Fruit fly (Drosophila melanogaster): ENCODE results near the gene Gr28b.

The Gr28b gene

dm6 chr2L:7491902-7492301, 29.9 kb upstream of the Gr28b start (continued):
- peak; percentile 54; the same call in 1 of the 2 replicates for TF ChIP-seq HLH3B (GFP tag; IDR thresholded peaks at IDR 0.05)
- no peak for TF ChIP-seq CG7928 (GFP tag; optimal IDR thresholded peaks at IDR 0.05)
- TF ChIP-seq cwo (GFP tag; optimal IDR thresholded peaks at IDR 0.05) = peak; percentile 42
- peak; percentile 47 for TF ChIP-seq ind (GFP tag; optimal IDR thresholded peaks at IDR 0.05)
- peak in 1 of 2 experiments; percentile 73 for TF ChIP-seq Hr51 (GFP tag; optimal IDR thresholded peaks at IDR 0.05)
- no peak for TF ChIP-seq sc (optimal IDR thresholded peaks at IDR 0.05)
- no peak for TF ChIP-seq sc (GFP tag; optimal IDR thresholded peaks at IDR 0.05)
- TF ChIP-seq CG10209 (GFP tag; optimal IDR thresholded peaks at IDR 0.05) = peak; percentile 34
- peak; percentile 12 for TF ChIP-seq CG8281 (tag; optimal IDR thresholded peaks at IDR 0.05)
- no peak for TF ChIP-seq CG9817 (tag; optimal IDR thresholded peaks at IDR 0.05)
- TF ChIP-seq CG11560 (tag; IDR thresholded peaks at IDR 0.05) = 0 out of 3 replicates have a peak, but pooled peaks have one; percentile 27
- no peak for TF ChIP-seq Taf1 (GFP tag; IDR thresholded peaks at IDR 0.05)
- TF ChIP-seq sim (GFP tag; IDR thresholded peaks at IDR 0.05) = no peak
- TF ChIP-seq tgo (GFP tag; IDR thresholded peaks at IDR 0.05) = peak; percentile 57; the same call in 2 of the 3 replicates
- no peak for TF ChIP-seq CG16779 (GFP tag; IDR thresholded peaks at IDR 0.05)
- peak; percentile 24 for TF ChIP-seq CG14710 (tag; optimal IDR thresholded peaks at IDR 0.05)
- TF ChIP-seq CHES-1-like (GFP tag; optimal IDR thresholded peaks at IDR 0.05) = no peak
- peak; percentile 69 for TF ChIP-seq PHDP (tag; optimal IDR thresholded peaks at IDR 0.05)
- peak; percentile 67 for TF ChIP-seq tap (tag; optimal IDR thresholded peaks at IDR 0.05)
- TF ChIP-seq abd-A (tag; optimal IDR thresholded peaks at IDR 0.05) = no peak
- TF ChIP-seq lola (GFP tag; optimal IDR thresholded peaks at IDR 0.05) = peak in 1 of 3 experiments; percentile 16
- no peak for TF ChIP-seq Elba2 (GFP tag; optimal IDR thresholded peaks at IDR 0.05)
- peak; percentile 29 for TF ChIP-seq run (tag; optimal IDR thresholded peaks at IDR 0.05)
- TF ChIP-seq CG14050 (GFP tag; IDR thresholded peaks at IDR 0.05) = peak; percentile 30; the same call in 2 of the 3 replicates
- TF ChIP-seq Ptx1 (GFP tag; IDR thresholded peaks at IDR 0.05) = peak; percentile 69
- TF ChIP-seq odd (GFP tag; optimal IDR thresholded peaks at IDR 0.05) = peak; percentile 18
- TF ChIP-seq CG17328 (GFP tag; IDR thresholded peaks at IDR 0.05) = peak; percentile 56
- no peak for TF ChIP-seq Bdp1 (GFP tag; optimal IDR thresholded peaks at IDR 0.05)
- TF ChIP-seq CG7271 (tag; optimal IDR thresholded peaks at IDR 0.05) = peak; percentile 14
- TF ChIP-seq CG11247 (GFP tag; IDR thresholded peaks at IDR 0.05) = peak; percentile 37; the same call in 1 of the 2 replicates
- peak; percentile 50 for TF ChIP-seq D19A (tag; optimal IDR thresholded peaks at IDR 0.05)
- TF ChIP-seq CG31441 (GFP tag; IDR thresholded peaks at IDR 0.05) = peak; percentile 58
- no peak for TF ChIP-seq Mad (GFP tag; optimal IDR thresholded peaks at IDR 0.05)
- 0 out of 2 replicates have a peak, but pooled peaks have one; percentile 37 for TF ChIP-seq Nf-YA (GFP tag; IDR thresholded peaks at IDR 0.05)
- no peak for TF ChIP-seq knrl (GFP tag; IDR thresholded peaks at IDR 0.05; ENCODE audit: partially characterized antibody)
- TF ChIP-seq onecut (GFP tag; IDR thresholded peaks at IDR 0.05) = peak; percentile 11; the same call in 1 of the 2 replicates
- TF ChIP-seq Doc2 (GFP tag; IDR thresholded peaks at IDR 0.05) = no peak
- TF ChIP-seq CG5953 (GFP tag; IDR thresholded peaks at IDR 0.05) = peak; percentile 60
- TF ChIP-seq nmo (GFP tag; optimal IDR thresholded peaks at IDR 0.05) = peak; percentile 54
- TF ChIP-seq CG4424 (GFP tag; optimal IDR thresholded peaks at IDR 0.05) = peak; percentile 46
- 0 out of 3 replicates have a peak, but pooled peaks have one; percentile 58 for TF ChIP-seq H15 (GFP tag; IDR thresholded peaks at IDR 0.05)
- TF ChIP-seq CG17829 (tag; optimal IDR thresholded peaks at IDR 0.05) = peak; percentile 53
- TF ChIP-seq chinmo (GFP tag; IDR thresholded peaks at IDR 0.05; ENCODE audit: partially characterized antibody) = no peak
- peak; percentile 30 for TF ChIP-seq CG12659 (GFP tag; optimal IDR thresholded peaks at IDR 0.05)
- TF ChIP-seq prd (optimal IDR thresholded peaks at IDR 0.05) = no peak
- peak; percentile 64; the same call in 2 of the 3 replicates for TF ChIP-seq prd (GFP tag; IDR thresholded peaks at IDR 0.05)
- peak; percentile 55 for TF ChIP-seq unpg (GFP tag; optimal IDR thresholded peaks at IDR 0.05)
- no peak for TF ChIP-seq CG1832 (GFP tag; optimal IDR thresholded peaks at IDR 0.05)
- no peak for TF ChIP-seq Scr (GFP tag; IDR thresholded peaks at IDR 0.05; ENCODE audit: partially characterized antibody)
- peak; percentile 52; the same call in 1 of the 2 replicates for TF ChIP-seq CG14014 (GFP tag; IDR thresholded peaks at IDR 0.05)
